Fruit fly (Drosophila melanogaster) whole organism, prepupa: ENCODE measurements around the gene gpp.

Experiments used
- CG10631 ChIP-seq: fragments of 200-800 bp; sonication (Bioruptor generic); optimal IDR thresholded peaks from 2 replicates; lab custom pipeline; 2016; ENCODE audit warnings: missing biosample characterization, missing genetic modification characterization
- CG10669 ChIP-seq: fragments of 200-800 bp; sonication (Bioruptor generic); optimal IDR thresholded peaks from 3 replicates; lab custom pipeline; 2018; ENCODE audit warnings: missing biosample characterization, mild to moderate bottlenecking, missing genetic modification characterization, moderate library complexity
- CG11294 ChIP-seq: fragments of 200-800 bp; sonication (Bioruptor generic); IDR thresholded peaks from 2 replicates; pipeline ENCODE4 v1.3.6; 2022; ENCODE audit warnings: missing biosample characterization, missing genetic modification characterization
- CG11762 ChIP-seq: fragments of 200-800 bp; sonication (Bioruptor generic); optimal IDR thresholded peaks from 3 replicates; lab custom pipeline; 2016; ENCODE audit warnings: missing biosample characterization, missing genetic modification characterization; ENCODE audit not compliant: insufficient read depth
- CG11902 ChIP-seq: fragments of 200-800 bp; sonication (Bioruptor generic); optimal IDR thresholded peaks from 3 replicates; lab custom pipeline; 2016; ENCODE audit warnings: missing biosample characterization, missing genetic modification characterization
- CG15336 ChIP-seq: fragments of 200-800 bp; sonication (Bioruptor generic); IDR thresholded peaks from 2 replicates; pipeline ENCODE4 v1.3.6; 2022; ENCODE audit warnings: missing biosample characterization, missing genetic modification characterization
- CG1621 ChIP-seq: fragments of 200-800 bp; sonication (Bioruptor generic); optimal IDR thresholded peaks from 3 replicates; lab custom pipeline; 2018; ENCODE audit warnings: missing biosample characterization, mild to moderate bottlenecking, missing genetic modification characterization
- CG16779 ChIP-seq: fragments of 200-800 bp; sonication (Bioruptor generic); optimal IDR thresholded peaks from 3 replicates; lab custom pipeline; 2017; ENCODE audit warnings: missing biosample characterization, mild to moderate bottlenecking, missing genetic modification characterization
- CG4318 ChIP-seq: fragments of 200-800 bp; sonication (Bioruptor generic); optimal IDR thresholded peaks from 3 replicates; lab custom pipeline; 2017; ENCODE audit warnings: missing biosample characterization, mild to moderate bottlenecking, missing genetic modification characterization
- CG6163 ChIP-seq: fragments of 200-800 bp; sonication (Bioruptor generic); IDR thresholded peaks from 3 replicates; pipeline ENCODE4 v1.3.6; 2022; ENCODE audit warnings: missing biosample characterization, missing genetic modification characterization
- CG6276 ChIP-seq: fragments of 200-800 bp; sonication (Bioruptor generic); optimal IDR thresholded peaks from 2 replicates; lab custom pipeline; 2017; ENCODE audit warnings: missing biosample characterization, mild to moderate bottlenecking, missing genetic modification characterization
- CG6792 ChIP-seq: fragments of 200-800 bp; sonication (Bioruptor generic); optimal IDR thresholded peaks from 3 replicates; lab custom pipeline; 2016; ENCODE audit warnings: missing biosample characterization, missing genetic modification characterization
- CG6808 ChIP-seq: fragments of 200-800 bp; sonication (Bioruptor generic); optimal IDR thresholded peaks from 3 replicates; lab custom pipeline; 2017; ENCODE audit warnings: missing biosample characterization, missing genetic modification characterization, mild to moderate bottlenecking, moderate library complexity, missing genetic modification reagents
- CG8119 ChIP-seq: fragments of 200-800 bp; sonication (Bioruptor generic); IDR thresholded peaks from 3 replicates; pipeline ENCODE4 v1.3.6; 2022; ENCODE audit warnings: missing biosample characterization, missing genetic modification characterization
- CG8319 ChIP-seq: fragments of 200-800 bp; sonication (Bioruptor generic); optimal IDR thresholded peaks from 3 replicates; lab custom pipeline; 2016; ENCODE audit warnings: missing biosample characterization, missing genetic modification characterization
- CG8632 ChIP-seq: fragments of 200-800 bp; sonication (Bioruptor generic); optimal IDR thresholded peaks from 3 replicates; lab custom pipeline; 2016; ENCODE audit warnings: missing biosample characterization, missing genetic modification characterization
- CG9139 ChIP-seq: fragments of 200-800 bp; sonication (Bioruptor generic); optimal IDR thresholded peaks from 3 replicates; lab custom pipeline; 2017; ENCODE audit warnings: missing biosample characterization, mild to moderate bottlenecking, missing genetic modification characterization
- Eip75B ChIP-seq: fragments of 200-800 bp; sonication (Bioruptor generic); optimal IDR thresholded peaks from 3 replicates; lab custom pipeline; 2016; ENCODE audit warnings: missing biosample characterization, missing genetic modification characterization
- Eip78C ChIP-seq: fragments of 200-800 bp; sonication (Bioruptor generic); peaks from one replicate; lab custom pipeline; 2016; ENCODE audit warnings: missing biosample characterization, missing genetic modification characterization
- Eip93F ChIP-seq: fragments of 200-800 bp; sonication (Bioruptor generic); optimal IDR thresholded peaks from 2 replicates; lab custom pipeline; 2016; ENCODE audit warnings: missing biosample characterization, mild to moderate bottlenecking, missing genetic modification characterization
- Ets96B ChIP-seq: fragments of 200-800 bp; optimal IDR thresholded peaks from 2 replicates; lab custom pipeline; 2019; ENCODE audit warnings: missing biosample characterization, mild to moderate bottlenecking, missing genetic modification characterization, moderate library complexity
- Gug ChIP-seq: fragments of 200-800 bp; sonication (Bioruptor generic); IDR thresholded peaks from 2 replicates; pipeline ENCODE4 v1.3.6; 2022; ENCODE audit warnings: missing biosample characterization, missing genetic modification characterization
- Hr4 ChIP-seq: fragments of 200-800 bp; sonication (Bioruptor generic); optimal IDR thresholded peaks from 3 replicates; lab custom pipeline; 2016; ENCODE audit warnings: missing biosample characterization, missing genetic modification characterization
- Met ChIP-seq: fragments of 200-800 bp; sonication (Bioruptor generic); optimal IDR thresholded peaks from 3 replicates; lab custom pipeline; 2016; ENCODE audit warnings: missing biosample characterization, missing genetic modification characterization
- Sox15 ChIP-seq: fragments of 200-800 bp; sonication (Bioruptor generic); optimal IDR thresholded peaks from 3 replicates; lab custom pipeline; 2016; ENCODE audit warnings: missing biosample characterization, missing genetic modification characterization
- achi ChIP-seq: fragments of 200-800 bp; sonication (Bioruptor generic); optimal IDR thresholded peaks from 3 replicates; lab custom pipeline; 2016; ENCODE audit warnings: missing biosample characterization, missing genetic modification characterization
- cyc ChIP-seq: fragments of 200-800 bp; sonication (Bioruptor generic); optimal IDR thresholded peaks from 3 replicates; lab custom pipeline; 2016; ENCODE audit warnings: missing biosample characterization, missing genetic modification characterization
- dac ChIP-seq: fragments of 200-800 bp; sonication (Bioruptor generic); optimal IDR thresholded peaks from 2 replicates; lab custom pipeline; 2017; ENCODE audit warnings: missing biosample characterization, mild to moderate bottlenecking, missing genetic modification characterization
- dsx ChIP-seq: fragments of 200-800 bp; optimal IDR thresholded peaks from 3 replicates; lab custom pipeline; 2019; ENCODE audit warnings: missing biosample characterization, mild to moderate bottlenecking, missing genetic modification characterization, moderate library complexity; ENCODE audit not compliant: poor library complexity, severe bottlenecking
- eg ChIP-seq: fragments of 200-800 bp; sonication (Bioruptor generic); IDR thresholded peaks from 3 replicates; pipeline ENCODE4 v1.3.6; 2022; ENCODE audit warnings: missing biosample characterization, missing genetic modification characterization
- esn ChIP-seq: fragments of 200-800 bp; sonication (Bioruptor generic); optimal IDR thresholded peaks from 2 replicates; lab custom pipeline; 2016; ENCODE audit warnings: missing biosample characterization, mild to moderate bottlenecking, missing genetic modification characterization, moderate library complexity
- fd59A ChIP-seq: fragments of 200-800 bp; sonication (Bioruptor generic); optimal IDR thresholded peaks from 2 replicates; lab custom pipeline; 2017; ENCODE audit warnings: missing biosample characterization, mild to moderate bottlenecking, missing genetic modification characterization, missing genetic modification reagents
- fkh ChIP-seq: fragments of 200-800 bp; sonication (Bioruptor generic); optimal IDR thresholded peaks from 3 replicates; lab custom pipeline; 2017; ENCODE audit warnings: missing biosample characterization, mild to moderate bottlenecking, missing genetic modification characterization, moderate library complexity
- pdm3 ChIP-seq: fragments of 200-800 bp; sonication (Bioruptor generic); optimal IDR thresholded peaks from 3 replicates; lab custom pipeline; 2016; ENCODE audit warnings: missing biosample characterization, missing genetic modification characterization
- ss ChIP-seq, 2 experiments: fragments of 200-800 bp; sonication (Bioruptor generic); optimal IDR thresholded peaks; 2 replicates in 1 of 2; 3 replicates in 1 of 2; lab custom pipeline; 2017 to 2018; ENCODE audit warnings: mild to moderate bottlenecking in 2 of 2, missing biosample characterization in 2 of 2, missing genetic modification characterization in 2 of 2, moderate library complexity in 1 of 2
- svp ChIP-seq: fragments of 200-800 bp; sonication (Bioruptor generic); peaks from one replicate; lab custom pipeline; 2016; ENCODE audit warnings: missing biosample characterization, missing genetic modification characterization
- vri ChIP-seq: fragments of 200-800 bp; sonication (Bioruptor generic); optimal IDR thresholded peaks from 3 replicates; lab custom pipeline; 2016; ENCODE audit warnings: missing biosample characterization, mild to moderate bottlenecking, missing genetic modification characterization

The gpp gene

dm6 chr3R:6430206-6430605 is 23.6 kb downstream of the gpp start:
- TF ChIP-seq CG6808 (GFP tag; lab: Kevin White, UChicago) (no peak), fkh (GFP tag; lab: Kevin White, UChicago) (peak; percentile 27), eg (GFP tag; lab: Robert Waterston, UW) (peak; percentile 21; the same call in 1 of the 3 replicates), Eip93F (no peak), ss (GFP tag; optimal IDR thresholded peaks at IDR 0.05; lab: Kevin White, UChicago) (peak in 1 of 2 experiments; percentile 31), CG11902 (no peak), Gug (GFP tag; lab: Robert Waterston, UW) (no peak), CG4318 (GFP tag; lab: Kevin White, UChicago) (no peak), dsx (GFP tag; lab: Kevin White, UChicago) (no peak), Ets96B (no peak)

dm6 chr3R:6432321-6432720 is 25.7 kb downstream of the gpp start:
- TF ChIP-seq CG6792: no peak
- TF ChIP-seq CG4318 (GFP tag; lab: Kevin White, UChicago): no peak
- TF ChIP-seq dac: no peak
- no peak for TF ChIP-seq svp (GFP tag; lab: Kevin White, UChicago)
- TF ChIP-seq Sox15 (GFP tag; lab: Kevin White, UChicago): no peak
- TF ChIP-seq CG9139 (GFP tag; lab: Kevin White, UChicago): no peak
- no peak for TF ChIP-seq Eip78C (GFP tag; lab: Kevin White, UChicago)
- TF ChIP-seq Met: no peak
- no peak for TF ChIP-seq ss (GFP tag; optimal IDR thresholded peaks at IDR 0.05; lab: Kevin White, UChicago)
- TF ChIP-seq CG1621 (tag; lab: Kevin White, UChicago): no peak
- TF ChIP-seq CG16779 (tag; lab: Kevin White, UChicago): no peak
- no peak for TF ChIP-seq fd59A (GFP tag; lab: Kevin White, UChicago)
- TF ChIP-seq vri (GFP tag; lab: Kevin White, UChicago): no peak
- no peak for TF ChIP-seq CG6163
- TF ChIP-seq CG6808 (GFP tag; lab: Kevin White, UChicago): no peak
- no peak for TF ChIP-seq eg (GFP tag; lab: Robert Waterston, UW)
- TF ChIP-seq cyc (GFP tag; lab: Kevin White, UChicago): no peak

- TF ChIP-seq eg (GFP tag; lab: Robert Waterston, UW) (0 out of 3 replicates have a peak, but pooled peaks have one; percentile 18), Eip75B (no peak), vri (GFP tag; lab: Kevin White, UChicago) (peak; percentile 84), CG11902 (no peak), pdm3 (GFP tag; lab: Kevin White, UChicago) (no peak), esn (GFP tag; lab: Kevin White, UChicago) (peak; percentile 14), dsx (GFP tag; lab: Kevin White, UChicago) (no peak), dac (no peak), Eip78C (GFP tag; lab: Kevin White, UChicago) (peak; percentile 45), Hr4 (GFP tag; lab: Kevin White, UChicago) (no peak)
Observed at dm6 chr3R:6432784-6433469, 26.3 kb downstream of the gpp start.

dm6 chr3R:6433885-6434284 is 27.2 kb downstream of the gpp start:
- no peak for TF ChIP-seq esn (GFP tag; lab: Kevin White, UChicago)
- TF ChIP-seq Sox15 (GFP tag; lab: Kevin White, UChicago): no peak
- peak; percentile 35 for TF ChIP-seq achi
- TF ChIP-seq CG10631 (GFP tag; lab: Kevin White, UChicago): no peak
- no peak for TF ChIP-seq CG10669 (GFP tag; lab: Kevin White, UChicago)
- no peak for TF ChIP-seq Eip75B
- TF ChIP-seq CG8319: no peak
- no peak for TF ChIP-seq CG9139 (GFP tag; lab: Kevin White, UChicago)
- TF ChIP-seq CG8632 (GFP tag; lab: Kevin White, UChicago): no peak
- no peak for TF ChIP-seq CG11294 (GFP tag; lab: Robert Waterston, UW)
- TF ChIP-seq CG8119: peak; percentile 70
- TF ChIP-seq CG6276 (GFP tag; lab: Kevin White, UChicago): peak; percentile 10
- peak; percentile 43 for TF ChIP-seq Gug (GFP tag; lab: Robert Waterston, UW)
- TF ChIP-seq eg (GFP tag; lab: Robert Waterston, UW): peak; percentile 64; the same call in 2 of the 3 replicates
- peak; percentile 41; the same call in 1 of the 3 replicates for TF ChIP-seq CG6163
- TF ChIP-seq CG15336: peak; percentile 74
- TF ChIP-seq CG11762: no peak
